Comparison of ENCODE assay signal across 6 fruit fly cellular contexts in the genomic region with DNA sequence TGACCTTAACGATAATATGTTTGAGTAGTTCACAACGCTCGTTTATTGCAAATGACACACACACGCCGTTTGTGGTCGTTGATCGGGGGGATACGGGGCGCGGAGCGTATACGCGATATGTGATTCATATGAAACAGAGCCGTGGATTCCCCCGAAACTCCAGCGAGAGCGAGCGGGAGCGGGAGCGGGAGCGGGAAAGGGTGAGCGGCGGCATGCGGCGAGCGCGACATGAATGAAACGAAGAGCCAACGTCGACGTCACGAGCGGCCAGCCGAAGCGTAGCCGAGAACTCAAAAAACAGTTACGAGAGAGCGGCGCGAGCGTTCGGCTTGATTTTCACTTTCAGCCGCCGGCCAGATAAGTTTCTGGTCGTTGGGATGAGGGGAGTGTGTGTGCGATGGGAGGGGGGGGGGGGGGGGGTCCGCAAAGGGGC.
TF ChIP-seq lines count a peak whose summit lies in the region.

No protein-coding gene starts in this region.

- no peak for TF ChIP-seq CTCF in whole organism, embryonic (GFP tag; optimal IDR thresholded peaks at IDR 0.05; lab: Kevin White, UChicago)

TF ChIP-seq in whole organism, 6 proteins besides CTCF, POLR2A, EP300 and RAD21:
- TF ChIP-seq psq (optimal IDR thresholded peaks at IDR 0.05; lab: Kevin White, UChicago), result no peak
- peak; percentile 42 for TF ChIP-seq Dll (optimal IDR thresholded peaks at IDR 0.05; lab: Kevin White, UChicago)
- no peak for TF ChIP-seq pan (optimal IDR thresholded peaks at IDR 0.05; lab: Kevin White, UChicago)
- TF ChIP-seq usp (GFP tag; optimal IDR thresholded peaks at IDR 0.05; lab: Kevin White, UChicago), result no peak
- TF ChIP-seq EcR (GFP tag; optimal IDR thresholded peaks at IDR 0.05; lab: Kevin White, UChicago), result peak in 1 of 2 experiments; percentile 8

TF ChIP-seq in whole organism, adult, 20 proteins besides CTCF, POLR2A, EP300 and RAD21:
- TF ChIP-seq Hr96 (GFP tag; optimal IDR thresholded peaks at IDR 0.05; lab: Kevin White, UChicago) (no peak), toe (GFP tag; optimal IDR thresholded peaks at IDR 0.05; lab: Kevin White, UChicago) (no peak), tj (GFP tag; optimal IDR thresholded peaks at IDR 0.05; lab: Kevin White, UChicago) (peak; percentile 69), kay (GFP tag; lab: Kevin White, UChicago; ENCODE audit: borderline replicate concordance) (peak; percentile 96), Clk (GFP tag; optimal IDR thresholded peaks at IDR 0.05; lab: Kevin White, UChicago) (no peak), CG1620 (GFP tag; optimal IDR thresholded peaks at IDR 0.05; lab: Kevin White, UChicago) (no peak), CG33017 (tag; optimal IDR thresholded peaks at IDR 0.05; lab: Kevin White, UChicago) (no peak), pad (GFP tag; optimal IDR thresholded peaks at IDR 0.05; lab: Kevin White, UChicago) (no peak), cic (GFP tag; optimal IDR thresholded peaks at IDR 0.05; lab: Kevin White, UChicago) (peak; percentile 86)

TF ChIP-seq in whole organism, embryonic, 481 proteins besides CTCF, POLR2A, EP300 and RAD21 (continues in another document):
- TF ChIP-seq Meics (GFP tag; optimal IDR thresholded peaks at IDR 0.05; lab: Kevin White, UChicago) (no peak), CG12942 (GFP tag; optimal IDR thresholded peaks at IDR 0.05; lab: Kevin White, UChicago) (no peak), lmd (GFP tag; IDR thresholded peaks at IDR 0.05; lab: Robert Waterston, UW) (no peak), gt (GFP tag; IDR thresholded peaks at IDR 0.05; lab: Robert Waterston, UW) (no peak), kni (GFP tag; optimal IDR thresholded peaks at IDR 0.05; lab: Kevin White, UChicago) (peak; percentile 68), CG4328 (GFP tag; optimal IDR thresholded peaks at IDR 0.05; lab: Kevin White, UChicago) (no peak), Jarid2 (GFP tag; optimal IDR thresholded peaks at IDR 0.05; lab: Kevin White, UChicago) (peak; percentile 24), Atf-2 (GFP tag; optimal IDR thresholded peaks at IDR 0.05; lab: Kevin White, UChicago) (no peak), cg (GFP tag; optimal IDR thresholded peaks at IDR 0.05; lab: Kevin White, UChicago) (peak; percentile 58), exex (tag; optimal IDR thresholded peaks at IDR 0.05; lab: Kevin White, UChicago) (peak; percentile 67), Dfd (GFP tag; optimal IDR thresholded peaks at IDR 0.05; lab: Kevin White, UChicago) (no peak), gem (tag; optimal IDR thresholded peaks at IDR 0.05; lab: Kevin White, UChicago) (no peak), Ets97D (GFP tag; optimal IDR thresholded peaks at IDR 0.05; lab: Kevin White, UChicago) (no peak), Mes4 (GFP tag; optimal IDR thresholded peaks at IDR 0.05; lab: Kevin White, UChicago) (no peak), Dbx (GFP tag; IDR thresholded peaks at IDR 0.05; lab: Robert Waterston, UW) (peak; percentile 17; the same call in 1 of the 3 replicates), dmrt99B (tag; optimal IDR thresholded peaks at IDR 0.05; lab: Kevin White, UChicago) (no peak), twi (tag; optimal IDR thresholded peaks at IDR 0.05; lab: Kevin White, UChicago) (no peak), al (GFP tag; IDR thresholded peaks at IDR 0.05; lab: Robert Waterston, UW) (no peak), ftz-f1 (GFP tag; optimal IDR thresholded peaks at IDR 0.05; lab: Kevin White, UChicago) (peak; percentile 83)

TF ChIP-seq in whole organism, prepupa, 60 proteins besides CTCF, POLR2A, EP300 and RAD21:
- no peak for TF ChIP-seq Eip75B (GFP tag; optimal IDR thresholded peaks at IDR 0.05; lab: Kevin White, UChicago)
- TF ChIP-seq CG6163 (GFP tag; IDR thresholded peaks at IDR 0.05; lab: Robert Waterston, UW), result peak; percentile 26; the same call in 1 of the 3 replicates
- TF ChIP-seq pdm3 (GFP tag; optimal IDR thresholded peaks at IDR 0.05; lab: Kevin White, UChicago), result no peak
- peak; percentile 0 to 28 for TF ChIP-seq ss (GFP tag; optimal IDR thresholded peaks at IDR 0.05; lab: Kevin White, UChicago)
- TF ChIP-seq Blimp-1 (GFP tag; optimal IDR thresholded peaks at IDR 0.05; lab: Kevin White, UChicago), result peak; percentile 92
- peak; percentile 84 for TF ChIP-seq svp (GFP tag; lab: Kevin White, UChicago)
- TF ChIP-seq CG6854 (GFP tag; optimal IDR thresholded peaks at IDR 0.05; lab: Kevin White, UChicago), result peak; percentile 16
- peak; percentile 41 for TF ChIP-seq vri (GFP tag; optimal IDR thresholded peaks at IDR 0.05; lab: Kevin White, UChicago)
- TF ChIP-seq fkh (GFP tag; optimal IDR thresholded peaks at IDR 0.05; lab: Kevin White, UChicago), result peak; percentile 44
- peak; percentile 45 for TF ChIP-seq Eip78C (GFP tag; lab: Kevin White, UChicago)
- no peak for TF ChIP-seq CG8319 (GFP tag; optimal IDR thresholded peaks at IDR 0.05; lab: Kevin White, UChicago)
- TF ChIP-seq CG32006 (GFP tag; optimal IDR thresholded peaks at IDR 0.05; lab: Kevin White, UChicago), result no peak
- TF ChIP-seq eg (GFP tag; IDR thresholded peaks at IDR 0.05; lab: Robert Waterston, UW), result no peak
- no peak for TF ChIP-seq CG15336 (GFP tag; IDR thresholded peaks at IDR 0.05; lab: Robert Waterston, UW)
- TF ChIP-seq CG8119 (GFP tag; IDR thresholded peaks at IDR 0.05; lab: Robert Waterston, UW), result peak; percentile 36; the same call in 1 of the 3 replicates
- no peak for TF ChIP-seq CG34406 (GFP tag; optimal IDR thresholded peaks at IDR 0.05; lab: Kevin White, UChicago)
- TF ChIP-seq CG3919 (GFP tag; optimal IDR thresholded peaks at IDR 0.05; lab: Kevin White, UChicago), result peak; percentile 22

TF ChIP-seq in whole organism, pupa, 21 proteins besides CTCF, POLR2A, EP300 and RAD21:
- TF ChIP-seq CG34367 (tag; optimal IDR thresholded peaks at IDR 0.05; lab: Kevin White, UChicago), result no peak
- no peak for TF ChIP-seq CG15710 (tag; optimal IDR thresholded peaks at IDR 0.05; lab: Kevin White, UChicago)
- TF ChIP-seq CG8159 (tag; optimal IDR thresholded peaks at IDR 0.05; lab: Kevin White, UChicago), result no peak
- peak; percentile 7; the same call in 1 of the 3 replicates for TF ChIP-seq fd96Ca (GFP tag; IDR thresholded peaks at IDR 0.05; lab: Robert Waterston, UW)
- no peak for TF ChIP-seq CG17806 (tag; optimal IDR thresholded peaks at IDR 0.05; lab: Kevin White, UChicago)
- TF ChIP-seq rn (GFP tag; IDR thresholded peaks at IDR 0.05; lab: Robert Waterston, UW), result no peak
- no peak for TF ChIP-seq Pif1B (GFP tag; optimal IDR thresholded peaks at IDR 0.05; lab: Kevin White, UChicago)
- no peak for TF ChIP-seq CG10348 (GFP tag; IDR thresholded peaks at IDR 0.05; lab: Robert Waterston, UW)
- peak; percentile 53; the same call in 1 of the 3 replicates for TF ChIP-seq CG4496 (GFP tag; IDR thresholded peaks at IDR 0.05; lab: Robert Waterston, UW)
- TF ChIP-seq CG13204 (GFP tag; optimal IDR thresholded peaks at IDR 0.05; lab: Kevin White, UChicago), result peak; percentile 97
- no peak for TF ChIP-seq D1 (tag; optimal IDR thresholded peaks at IDR 0.05; lab: Kevin White, UChicago)
- TF ChIP-seq CG8301 (tag; optimal IDR thresholded peaks at IDR 0.05; lab: Kevin White, UChicago), result no peak
- no peak for TF ChIP-seq Pif1A (GFP tag; optimal IDR thresholded peaks at IDR 0.05; lab: Kevin White, UChicago)
- TF ChIP-seq CG32121 (GFP tag; IDR thresholded peaks at IDR 0.05; lab: Robert Waterston, UW), result 0 out of 2 replicates have a peak, but pooled peaks have one; percentile 11
- TF ChIP-seq EcR (GFP tag; optimal IDR thresholded peaks at IDR 0.05; lab: Kevin White, UChicago), result peak; percentile 73
- TF ChIP-seq CG12605 (GFP tag; IDR thresholded peaks at IDR 0.05; lab: Robert Waterston, UW), result peak; percentile 38; the same call in 1 of the 2 replicates
- TF ChIP-seq gl (tag; optimal IDR thresholded peaks at IDR 0.05; lab: Kevin White, UChicago), result no peak
- no peak for TF ChIP-seq CG9948 (tag; optimal IDR thresholded peaks at IDR 0.05; lab: Kevin White, UChicago)
- TF ChIP-seq Snoo (tag; optimal IDR thresholded peaks at IDR 0.05; lab: Kevin White, UChicago), result no peak
- TF ChIP-seq CG14655 (GFP tag; optimal IDR thresholded peaks at IDR 0.05; lab: Kevin White, UChicago), result no peak
- peak; percentile 17; the same call in 1 of the 2 replicates for TF ChIP-seq Ets98B (GFP tag; IDR thresholded peaks at IDR 0.05; lab: Robert Waterston, UW)
TF ChIP-seq in whole organism, pupa: peak in this region for 7.

TF ChIP-seq in whole organism, wandering third instar larva, 38 proteins besides CTCF, POLR2A, EP300 and RAD21:
- TF ChIP-seq Dif (GFP tag; optimal IDR thresholded peaks at IDR 0.05; lab: Kevin White, UChicago; ENCODE audit: partially characterized antibody) (peak; percentile 30), Jra (GFP tag; optimal IDR thresholded peaks at IDR 0.05; lab: Kevin White, UChicago) (peak; percentile 94), HLH106 (tag; optimal IDR thresholded peaks at IDR 0.05; lab: Kevin White, UChicago) (no peak), fru (GFP tag; optimal IDR thresholded peaks at IDR 0.05; lab: Kevin White, UChicago) (peak; percentile 3), Myc (optimal IDR thresholded peaks at IDR 0.05; lab: Kevin White, UChicago) (no peak), jim (GFP tag; optimal IDR thresholded peaks at IDR 0.05; lab: Kevin White, UChicago) (no peak), Hr78 (GFP tag; optimal IDR thresholded peaks at IDR 0.05; lab: Kevin White, UChicago) (no peak), h (GFP tag; optimal IDR thresholded peaks at IDR 0.05; lab: Kevin White, UChicago) (peak; percentile 89), br (GFP tag; optimal IDR thresholded peaks at IDR 0.05; lab: Kevin White, UChicago) (no peak), usp (GFP tag; optimal IDR thresholded peaks at IDR 0.05; lab: Kevin White, UChicago) (no peak), GATAd (GFP tag; optimal IDR thresholded peaks at IDR 0.05; lab: Kevin White, UChicago) (no peak), Rel (GFP tag; optimal IDR thresholded peaks at IDR 0.05; lab: Kevin White, UChicago) (no peak), Rel (tag; optimal IDR thresholded peaks at IDR 0.05; lab: Kevin White, UChicago) (peak; percentile 100)
